Fruit fly (Drosophila melanogaster): ENCODE results near the gene Rab3-GEF.

Rab3-GEF gene

DNA sequence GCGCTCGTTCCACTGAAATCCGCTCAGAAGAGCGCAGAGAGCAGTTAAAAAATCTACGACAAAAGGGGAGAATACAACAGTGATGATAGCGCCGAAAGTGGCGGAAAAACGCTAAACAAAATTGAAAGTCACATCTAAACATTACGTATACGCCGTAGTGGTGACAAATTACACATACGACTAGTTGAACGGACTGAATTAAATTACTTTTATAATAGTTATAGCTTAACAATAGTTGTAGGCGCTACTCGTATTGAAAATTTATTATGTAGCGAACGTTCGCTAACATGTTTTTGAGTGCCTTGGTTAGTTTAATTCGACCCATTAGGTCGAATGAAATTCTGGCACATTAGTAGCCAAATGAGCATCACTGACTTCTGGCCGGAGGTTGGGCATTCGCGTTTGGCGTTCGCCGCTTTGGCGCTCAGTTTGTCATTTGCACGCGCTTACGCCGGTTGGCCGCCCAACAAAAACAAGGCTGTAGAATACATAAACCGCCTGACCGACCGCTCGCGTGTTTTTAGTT is 45.7 kb upstream of the Rab3-GEF start, which contains the start of gene CG5541 (continued):
- TF ChIP-seq CG6163 (GFP tag; IDR thresholded peaks at IDR 0.05): peak; percentile 35; the same call in 1 of the 3 replicates
- TF ChIP-seq Eip75B (GFP tag; optimal IDR thresholded peaks at IDR 0.05): peak; percentile 31
- TF ChIP-seq CG34406 (GFP tag; optimal IDR thresholded peaks at IDR 0.05): peak; percentile 3
- peak; percentile 48 for TF ChIP-seq Met (GFP tag; optimal IDR thresholded peaks at IDR 0.05)
- TF ChIP-seq OdsH (GFP tag; optimal IDR thresholded peaks at IDR 0.05): no peak
- TF ChIP-seq fkh (GFP tag; optimal IDR thresholded peaks at IDR 0.05): peak; percentile 30
- peak; percentile 16 for TF ChIP-seq Sox102F (GFP tag; optimal IDR thresholded peaks at IDR 0.05)
- no peak for TF ChIP-seq CG9139 (GFP tag; optimal IDR thresholded peaks at IDR 0.05)
- peak; percentile 31 for TF ChIP-seq Smox (GFP tag; optimal IDR thresholded peaks at IDR 0.05)
- TF ChIP-seq Ets96B (tag; optimal IDR thresholded peaks at IDR 0.05): no peak
- peak; percentile 45 to 53 for TF ChIP-seq ss (GFP tag; optimal IDR thresholded peaks at IDR 0.05)
- no peak for TF ChIP-seq net (GFP tag; optimal IDR thresholded peaks at IDR 0.05)
- TF ChIP-seq CG10631 (GFP tag; optimal IDR thresholded peaks at IDR 0.05): no peak
- TF ChIP-seq CG8632 (GFP tag; optimal IDR thresholded peaks at IDR 0.05): no peak
- no peak for TF ChIP-seq CG15336 (GFP tag; IDR thresholded peaks at IDR 0.05)
- no peak for TF ChIP-seq CG11762 (GFP tag; optimal IDR thresholded peaks at IDR 0.05; ENCODE audit: insufficient read depth)
- TF ChIP-seq CG3032 (tag; optimal IDR thresholded peaks at IDR 0.05): no peak

DNA sequence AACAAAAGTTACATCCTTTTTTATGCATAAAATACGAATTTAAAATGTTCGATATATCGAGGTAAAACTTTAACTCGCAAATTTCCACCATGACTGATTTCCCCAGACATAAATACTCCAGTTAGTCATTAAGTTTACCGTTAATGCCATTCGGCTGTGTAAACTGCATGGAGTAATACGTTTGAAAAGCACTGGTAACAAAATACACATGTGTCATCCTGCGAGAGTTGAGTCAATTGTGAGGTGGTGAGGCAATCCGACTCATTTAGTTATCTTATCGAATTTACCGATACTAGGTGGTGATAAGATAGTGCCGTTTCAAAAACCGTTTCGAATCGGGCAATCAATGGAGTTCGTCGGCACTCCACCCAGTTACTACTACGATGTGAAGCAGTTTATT is 43.9 kb upstream of the Rab3-GEF start:
- TF ChIP-seq vri (GFP tag; optimal IDR thresholded peaks at IDR 0.05) (peak; percentile 60), fkh (GFP tag; optimal IDR thresholded peaks at IDR 0.05) (peak; percentile 11), Eip78C (GFP tag) (peak; percentile 13), CG6854 (GFP tag; optimal IDR thresholded peaks at IDR 0.05) (peak; percentile 12), Hr4 (GFP tag; optimal IDR thresholded peaks at IDR 0.05) (no peak), Eip93F (GFP tag; optimal IDR thresholded peaks at IDR 0.05) (peak; percentile 6)

DNA sequence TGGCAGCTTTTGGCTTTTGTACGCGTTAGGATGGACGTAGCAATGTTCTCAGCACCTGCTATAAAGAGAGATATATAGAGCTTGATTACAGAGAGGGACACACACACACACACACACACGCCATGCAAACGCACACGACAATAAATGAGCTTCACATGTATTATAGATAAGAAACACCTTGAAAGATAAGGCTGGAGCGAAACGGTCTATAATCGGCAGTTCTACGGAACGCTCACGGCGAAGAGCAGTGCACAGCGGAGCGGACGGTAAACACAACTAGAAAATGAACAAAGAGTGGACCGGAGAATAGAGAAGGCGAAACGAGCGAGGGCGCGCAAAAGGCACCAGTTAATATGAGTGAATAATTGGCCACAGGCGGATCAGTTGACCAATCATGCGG is 40.8 kb upstream of the Rab3-GEF start:
- TF ChIP-seq Sox14 (GFP tag; optimal IDR thresholded peaks at IDR 0.05) (peak; percentile 25), Eip93F (GFP tag; optimal IDR thresholded peaks at IDR 0.05) (no peak), CG6163 (GFP tag; IDR thresholded peaks at IDR 0.05) (peak; percentile 74; the same call in 2 of the 3 replicates), svp (GFP tag) (peak; percentile 66), CG8632 (GFP tag; optimal IDR thresholded peaks at IDR 0.05) (no peak)

- TF ChIP-seq Hr39 (GFP tag; optimal IDR thresholded peaks at IDR 0.05) (no peak), Sox15 (GFP tag; optimal IDR thresholded peaks at IDR 0.05) (no peak), Lpt (GFP tag; optimal IDR thresholded peaks at IDR 0.05) (no peak), CG6163 (GFP tag; IDR thresholded peaks at IDR 0.05) (0 out of 3 replicates have a peak, but pooled peaks have one; percentile 17)
Observed at dm6 chrX:15062619-15063018, 26.9 kb upstream of the Rab3-GEF start.

DNA sequence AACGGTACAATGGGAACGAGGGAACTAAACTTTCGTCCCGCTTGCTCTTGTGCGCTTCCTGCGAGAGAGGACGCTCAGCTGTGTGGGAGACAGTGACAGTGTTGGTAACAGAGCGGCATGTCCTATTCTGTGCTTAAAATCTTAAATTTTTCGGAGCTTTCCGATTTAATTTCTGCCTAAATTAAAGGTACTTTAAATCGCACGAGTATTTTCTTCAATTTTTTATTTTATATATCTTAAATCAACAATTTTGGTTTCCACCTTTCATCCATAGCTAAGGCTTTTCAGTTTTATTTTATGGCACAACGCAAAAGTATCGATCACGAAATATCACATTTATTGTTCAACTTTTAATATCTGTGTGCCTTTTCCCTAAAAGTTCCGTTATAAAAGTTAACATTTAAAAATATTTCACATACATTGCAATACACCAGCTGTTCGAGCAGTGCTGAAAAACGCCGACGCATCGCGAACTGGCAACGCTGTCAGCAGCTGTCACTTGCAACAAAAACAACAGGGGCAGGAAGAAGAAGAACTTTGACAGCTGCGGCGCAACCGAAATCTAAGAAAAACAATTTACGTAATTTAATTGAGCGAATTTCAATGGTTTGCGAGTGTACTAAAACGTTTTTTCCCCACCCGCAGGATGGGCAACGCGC is 25.9 kb upstream of the Rab3-GEF start, which contains the start of the genes hiw and ND-B18:
Gene hiw, minus strand, starts transcription at position 26 of the 659 bp plus-strand sequence.
Gene ND-B18, plus strand, starts transcription at position 330 of the 659 bp plus-strand sequence.
- TF ChIP-seq Sox14 (GFP tag; optimal IDR thresholded peaks at IDR 0.05) (peak; percentile 45), salr (GFP tag; optimal IDR thresholded peaks at IDR 0.05) (no peak), vri (GFP tag; optimal IDR thresholded peaks at IDR 0.05) (no peak), CG31627 (GFP tag; optimal IDR thresholded peaks at IDR 0.05) (no peak), achi (GFP tag; optimal IDR thresholded peaks at IDR 0.05) (peak; percentile 100), dsx (GFP tag; optimal IDR thresholded peaks at IDR 0.05; ENCODE audit: poor library complexity, severe bottlenecking) (peak; percentile 77), svp (GFP tag) (peak; percentile 84), CG3919 (GFP tag; optimal IDR thresholded peaks at IDR 0.05) (peak; percentile 6), CG8119 (GFP tag; IDR thresholded peaks at IDR 0.05) (no peak), eg (GFP tag; IDR thresholded peaks at IDR 0.05) (no peak), Lpt (GFP tag; optimal IDR thresholded peaks at IDR 0.05) (no peak), CG15336 (GFP tag; IDR thresholded peaks at IDR 0.05) (no peak), CG11294 (GFP tag; IDR thresholded peaks at IDR 0.05) (no peak), OdsH (GFP tag; optimal IDR thresholded peaks at IDR 0.05) (peak; percentile 6), lz (GFP tag; optimal IDR thresholded peaks at IDR 0.05) (peak; percentile 24), esn (GFP tag; optimal IDR thresholded peaks at IDR 0.05) (peak; percentile 13), Eip78C (GFP tag) (peak; percentile 73), CG8632 (GFP tag; optimal IDR thresholded peaks at IDR 0.05) (no peak), CG6163 (GFP tag; IDR thresholded peaks at IDR 0.05) (peak; percentile 9; the same call in 1 of the 3 replicates), Eip93F (GFP tag; optimal IDR thresholded peaks at IDR 0.05) (no peak), CG8319 (GFP tag; optimal IDR thresholded peaks at IDR 0.05) (no peak)
